Worm (Caenorhabditis elegans) whole organism, L4 larva: Measurements from ENCODE around the gene sra-32.

ENCODE experiments used
- ceh-32 ChIP-seq: sonication (generic microtip); optimal IDR thresholded peaks from 2 replicates; lab custom pipeline; 2016; ENCODE audit warnings: mild to moderate bottlenecking, missing genetic modification characterization, missing compliant biosample characterization; ENCODE audit not compliant: poor library complexity
- daf-12 ChIP-seq: fragments of 150-350 bp; optimal IDR thresholded peaks from 2 replicates; lab custom pipeline; 2014; ENCODE audit warnings: missing biosample characterization, missing genetic modification reagents, missing genetic modification characterization
- dmd-6 ChIP-seq: fragments of 200-800 bp; sonication (Bioruptor generic); IDR thresholded peaks from 2 replicates; pipeline ENCODE4 v1.3.6; 2022; ENCODE audit warnings: missing genetic modification reagents, missing genetic modification characterization, missing compliant biosample characterization
- dpl-1 ChIP-seq: fragments of 150-350 bp; optimal IDR thresholded peaks from 2 replicates; lab custom pipeline; 2014; ENCODE audit warnings: missing biosample characterization, missing genetic modification reagents, missing genetic modification characterization
- duxl-1 ChIP-seq: sonication (generic microtip); optimal IDR thresholded peaks from 2 replicates; lab custom pipeline; 2016; ENCODE audit warnings: mild to moderate bottlenecking, missing genetic modification characterization, moderate library complexity, missing compliant biosample characterization; ENCODE audit not compliant: poor library complexity
- egl-27 ChIP-seq: sonication (generic microtip); optimal IDR thresholded peaks from 3 replicates; lab custom pipeline; 2017; ENCODE audit warnings: missing biosample characterization, missing genetic modification reagents, missing genetic modification characterization
- egl-43 ChIP-seq: fragments of 200-800 bp; sonication (Bioruptor generic); IDR thresholded peaks from 2 replicates; pipeline ENCODE4 v1.3.6; 2022; ENCODE audit warnings: missing genetic modification reagents, missing genetic modification characterization, missing compliant biosample characterization
- hif-1 ChIP-seq, 2 experiments: sonication (generic microtip); optimal IDR thresholded peaks; 2 replicates each; lab custom pipeline; 2016 to 2017; ENCODE audit warnings: missing compliant biosample characterization in 2 of 2, missing genetic modification characterization in 2 of 2, missing genetic modification reagents in 2 of 2, missing genotype in 2 of 2, mild to moderate bottlenecking in 1 of 2
- lin-15B ChIP-seq: fragments of 150-350 bp; sonication (generic microtip); optimal IDR thresholded peaks from 3 replicates; lab custom pipeline; 2014; ENCODE audit warnings: missing biosample characterization, missing genetic modification characterization
- lin-39 ChIP-seq: fragments of 150-350 bp; optimal IDR thresholded peaks from 2 replicates; lab custom pipeline; 2014; ENCODE audit warnings: missing biosample characterization, missing genetic modification reagents, missing genetic modification characterization
- nhr-237 ChIP-seq: sonication (generic microtip); optimal IDR thresholded peaks from 2 replicates; lab custom pipeline; 2017; ENCODE audit warnings: missing biosample characterization, missing genetic modification characterization
- spr-1 ChIP-seq: sonication (generic microtip); optimal IDR thresholded peaks from 2 replicates; lab custom pipeline; 2016; ENCODE audit warnings: mild to moderate bottlenecking, missing genetic modification characterization, missing compliant biosample characterization
- unc-62 ChIP-seq, 3 experiments: fragments of 150-350 bp in 1 of 3; sonication (generic microtip); optimal IDR thresholded peaks in 2 of 3; peaks in 1 of 3; 1 replicate in 1 of 3; 2 replicates in 2 of 3; lab custom pipeline; 2014 to 2017; ENCODE audit warnings: missing biosample characterization in 3 of 3, missing genetic modification characterization in 3 of 3, missing genetic modification reagents in 3 of 3, missing genotype in 1 of 3
- vab-7 ChIP-seq: fragments of 200-800 bp; sonication (Bioruptor generic); IDR thresholded peaks from 2 replicates; pipeline ENCODE4 v1.3.6; 2022; ENCODE audit warnings: missing genetic modification reagents, missing genetic modification characterization, missing compliant biosample characterization

- TF ChIP-seq lin-15B (tag; lab: Kevin White, UChicago) = no peak
- TF ChIP-seq egl-43 (GFP tag; lab: Robert Waterston, UW) = no peak
- no peak for TF ChIP-seq daf-12 (tag; lab: Kevin White, UChicago)
- no peak for TF ChIP-seq lin-39
- no peak for TF ChIP-seq hif-1 (tag; optimal IDR thresholded peaks at IDR 0.05; lab: Kevin White, UChicago)
- no peak for TF ChIP-seq vab-7 (GFP tag; lab: Robert Waterston, UW)
- TF ChIP-seq dpl-1 = no peak
- TF ChIP-seq egl-27 (tag; lab: Kevin White, UChicago) = no peak
- TF ChIP-seq duxl-1 (tag; lab: Kevin White, UChicago) = no peak
- TF ChIP-seq nhr-237 (tag; lab: Kevin White, UChicago) = no peak
- TF ChIP-seq unc-62 (GFP tag; optimal IDR thresholded peaks at IDR 0.05 in 1 of 2; lab: Kevin White, UChicago) = no peak
- no peak for TF ChIP-seq unc-62 (tag; optimal IDR thresholded peaks at IDR 0.05; lab: Kevin White, UChicago)
- no peak for TF ChIP-seq spr-1 (tag; lab: Kevin White, UChicago)
- TF ChIP-seq ceh-32 (tag; lab: Kevin White, UChicago) = no peak
- no peak for TF ChIP-seq dmd-6 (GFP tag; lab: Robert Waterston, UW)
Observed at ce11 chrII:4572579-4572978, 40.8 kb upstream of the sra-32 start.
